Worm (Caenorhabditis elegans) whole organism, young adult: ENCODE measurements around the gene col-38.

Experiments
- efl-1 ChIP-seq: fragments of 150-350 bp; optimal IDR thresholded peaks from 2 replicates; lab custom pipeline; 2014; ENCODE audit warnings: missing biosample characterization, missing genetic modification reagents, missing genetic modification characterization
- sdz-38 ChIP-seq: sonication (generic microtip); optimal IDR thresholded peaks from 2 replicates; lab custom pipeline; 2016; ENCODE audit warnings: missing genotype, missing genetic modification characterization, missing compliant biosample characterization
- tlf-1 ChIP-seq: fragments of 200-800 bp; sonication (Bioruptor generic); optimal IDR thresholded peaks from 2 replicates; lab custom pipeline; 2018; ENCODE audit warnings: mild to moderate bottlenecking, missing genetic modification characterization, missing compliant biosample characterization

DNA sequence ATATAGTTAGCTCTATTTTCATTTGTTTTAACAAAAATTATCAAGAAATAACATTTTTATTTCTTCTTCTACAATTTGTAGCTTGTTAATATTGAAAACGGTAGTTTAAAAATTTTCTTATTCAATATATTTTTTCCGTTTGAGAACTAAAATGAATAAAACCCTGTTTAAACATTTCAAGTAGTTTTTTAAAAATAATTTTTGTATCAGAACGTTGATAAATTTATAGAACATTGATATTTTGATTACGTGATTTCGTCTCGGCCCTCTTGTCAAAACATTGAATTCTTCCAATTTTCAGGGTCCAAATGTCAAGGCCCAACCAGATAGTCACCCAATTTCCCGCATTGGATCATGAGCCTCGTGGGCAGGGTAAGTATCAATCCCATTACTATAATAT, 28.5 kb downstream of the col-38 start, which contains the start of gene pqn-73:
- TF ChIP-seq efl-1: no peak
- no peak for TF ChIP-seq tlf-1
- TF ChIP-seq sdz-38: no peak
